Worm (Caenorhabditis elegans): ENCODE measurements around the gene F09B9.5.

Gene F09B9.5

ce11 chrX:10162476-10162875, 7.9 kb downstream of the F09B9.5 start:
- TF ChIP-seq klf-2 (GFP tag; conservative IDR thresholded peaks at IDR 0.05) (no peak), ref-1 (GFP tag; conservative IDR thresholded peaks at IDR 0.05) (no peak), cog-1 (tag; optimal IDR thresholded peaks at IDR 0.05) (no peak), T22C8.4 (GFP tag; IDR thresholded peaks at IDR 0.05) (no peak), ztf-29 (GFP tag; IDR thresholded peaks at IDR 0.05) (no peak), med-1 (GFP tag; optimal IDR thresholded peaks at IDR 0.05; ENCODE audit: insufficient read depth) (no peak), tab-1 (GFP tag; IDR thresholded peaks at IDR 0.05) (no peak), ztf-23 (GFP tag; IDR thresholded peaks at IDR 0.05) (no peak), flt-1 (GFP tag; IDR thresholded peaks at IDR 0.05) (no peak)

- TF ChIP-seq flt-1 (GFP tag; IDR thresholded peaks at IDR 0.05) (no peak), ztf-23 (GFP tag; IDR thresholded peaks at IDR 0.05) (no peak), med-1 (GFP tag; optimal IDR thresholded peaks at IDR 0.05; ENCODE audit: insufficient read depth) (no peak), ref-1 (GFP tag; conservative IDR thresholded peaks at IDR 0.05) (no peak), ztf-29 (GFP tag; IDR thresholded peaks at IDR 0.05) (no peak), cog-1 (tag; optimal IDR thresholded peaks at IDR 0.05) (no peak), T22C8.4 (GFP tag; IDR thresholded peaks at IDR 0.05) (no peak), klf-2 (GFP tag; conservative IDR thresholded peaks at IDR 0.05) (no peak), tab-1 (GFP tag; IDR thresholded peaks at IDR 0.05) (no peak)
Measured at ce11 chrX:10163212-10163611, 8.6 kb downstream of the F09B9.5 start.

ce11 chrX:10167005-10167404, 12.4 kb downstream of the F09B9.5 start, which contains the start of gene rnp-9:
TSS of gene rnp-9 (plus strand) at chrX:10167305.
- no peak for TF ChIP-seq flt-1 (GFP tag; IDR thresholded peaks at IDR 0.05)
- TF ChIP-seq tab-1 (GFP tag; IDR thresholded peaks at IDR 0.05), result no peak
- TF ChIP-seq ztf-29 (GFP tag; IDR thresholded peaks at IDR 0.05), result no peak
- TF ChIP-seq ref-1 (GFP tag; conservative IDR thresholded peaks at IDR 0.05), result no peak
- no peak for TF ChIP-seq T22C8.4 (GFP tag; IDR thresholded peaks at IDR 0.05)
- no peak for TF ChIP-seq cog-1 (tag; optimal IDR thresholded peaks at IDR 0.05)
- TF ChIP-seq ztf-23 (GFP tag; IDR thresholded peaks at IDR 0.05), result no peak
- TF ChIP-seq klf-2 (GFP tag; conservative IDR thresholded peaks at IDR 0.05), result no peak
- TF ChIP-seq med-1 (GFP tag; optimal IDR thresholded peaks at IDR 0.05; ENCODE audit: insufficient read depth), result no peak

- TF ChIP-seq flt-1 (GFP tag; IDR thresholded peaks at IDR 0.05), result no peak
- no peak for TF ChIP-seq klf-2 (GFP tag; conservative IDR thresholded peaks at IDR 0.05)
- no peak for TF ChIP-seq ref-1 (GFP tag; conservative IDR thresholded peaks at IDR 0.05)
- no peak for TF ChIP-seq ztf-29 (GFP tag; IDR thresholded peaks at IDR 0.05)
- TF ChIP-seq med-1 (GFP tag; optimal IDR thresholded peaks at IDR 0.05; ENCODE audit: insufficient read depth), result no peak
- TF ChIP-seq ztf-23 (GFP tag; IDR thresholded peaks at IDR 0.05), result no peak
- no peak for TF ChIP-seq tab-1 (GFP tag; IDR thresholded peaks at IDR 0.05)
- TF ChIP-seq cog-1 (tag; optimal IDR thresholded peaks at IDR 0.05), result no peak
- no peak for TF ChIP-seq T22C8.4 (GFP tag; IDR thresholded peaks at IDR 0.05)
Measured at ce11 chrX:10168534-10168933, 13.9 kb downstream of the F09B9.5 start.

ce11 chrX:10170598-10170997, 16.0 kb downstream of the F09B9.5 start:
- TF ChIP-seq klf-2 (GFP tag; conservative IDR thresholded peaks at IDR 0.05) (no peak), tab-1 (GFP tag; IDR thresholded peaks at IDR 0.05) (no peak), ref-1 (GFP tag; conservative IDR thresholded peaks at IDR 0.05) (no peak), ztf-29 (GFP tag; IDR thresholded peaks at IDR 0.05) (no peak), flt-1 (GFP tag; IDR thresholded peaks at IDR 0.05) (no peak), ztf-23 (GFP tag; IDR thresholded peaks at IDR 0.05) (no peak), T22C8.4 (GFP tag; IDR thresholded peaks at IDR 0.05) (no peak), cog-1 (tag; optimal IDR thresholded peaks at IDR 0.05) (no peak), med-1 (GFP tag; optimal IDR thresholded peaks at IDR 0.05; ENCODE audit: insufficient read depth) (no peak)

- TF ChIP-seq ref-1 (GFP tag; conservative IDR thresholded peaks at IDR 0.05) (no peak), T22C8.4 (GFP tag; IDR thresholded peaks at IDR 0.05) (no peak), tab-1 (GFP tag; IDR thresholded peaks at IDR 0.05) (no peak), med-1 (GFP tag; optimal IDR thresholded peaks at IDR 0.05; ENCODE audit: insufficient read depth) (no peak), klf-2 (GFP tag; conservative IDR thresholded peaks at IDR 0.05) (no peak), flt-1 (GFP tag; IDR thresholded peaks at IDR 0.05) (no peak), cog-1 (tag; optimal IDR thresholded peaks at IDR 0.05) (no peak), ztf-29 (GFP tag; IDR thresholded peaks at IDR 0.05) (no peak), ztf-23 (GFP tag; IDR thresholded peaks at IDR 0.05) (no peak)
Measured at ce11 chrX:10172004-10172584, 17.5 kb downstream of the F09B9.5 start, which contains the start of gene C07A4.2. TSS of gene C07A4.2 (plus strand) at chrX:10172198.

ce11 chrX:10174683-10175082, 20.1 kb downstream of the F09B9.5 start, which contains the start of gene C07A4.3:
TSS of gene C07A4.3 (plus strand) at chrX:10174983.
- TF ChIP-seq cog-1 (tag; optimal IDR thresholded peaks at IDR 0.05), result no peak
- no peak for TF ChIP-seq ztf-29 (GFP tag; IDR thresholded peaks at IDR 0.05)
- TF ChIP-seq med-1 (GFP tag; optimal IDR thresholded peaks at IDR 0.05; ENCODE audit: insufficient read depth), result no peak
- TF ChIP-seq T22C8.4 (GFP tag; IDR thresholded peaks at IDR 0.05), result no peak
- no peak for TF ChIP-seq tab-1 (GFP tag; IDR thresholded peaks at IDR 0.05)
- no peak for TF ChIP-seq ztf-23 (GFP tag; IDR thresholded peaks at IDR 0.05)
- TF ChIP-seq klf-2 (GFP tag; conservative IDR thresholded peaks at IDR 0.05), result no peak
- TF ChIP-seq ref-1 (GFP tag; conservative IDR thresholded peaks at IDR 0.05), result no peak
- TF ChIP-seq flt-1 (GFP tag; IDR thresholded peaks at IDR 0.05), result no peak

- TF ChIP-seq ztf-29 (GFP tag; IDR thresholded peaks at IDR 0.05) (no peak), tab-1 (GFP tag; IDR thresholded peaks at IDR 0.05) (no peak), klf-2 (GFP tag; conservative IDR thresholded peaks at IDR 0.05) (no peak), T22C8.4 (GFP tag; IDR thresholded peaks at IDR 0.05) (no peak), flt-1 (GFP tag; IDR thresholded peaks at IDR 0.05) (no peak), ztf-23 (GFP tag; IDR thresholded peaks at IDR 0.05) (no peak), ref-1 (GFP tag; conservative IDR thresholded peaks at IDR 0.05) (no peak), med-1 (GFP tag; optimal IDR thresholded peaks at IDR 0.05; ENCODE audit: insufficient read depth) (no peak), cog-1 (tag; optimal IDR thresholded peaks at IDR 0.05) (no peak)
Measured at ce11 chrX:10176295-10176694, 21.7 kb downstream of the F09B9.5 start, which contains the start of gene ncs-4. TSS of gene ncs-4 (plus strand) at chrX:10176521.

ce11 chrX:10182613-10183012, 28.0 kb downstream of the F09B9.5 start:
- TF ChIP-seq tab-1 (GFP tag; IDR thresholded peaks at IDR 0.05) (no peak), ztf-29 (GFP tag; IDR thresholded peaks at IDR 0.05) (no peak), cog-1 (tag; optimal IDR thresholded peaks at IDR 0.05) (no peak)

Data from whole organism, midembryonic.